Fruit fly (Drosophila melanogaster): ENCODE results near the gene CG10559.

- TF ChIP-seq CG8478 (optimal IDR thresholded peaks at IDR 0.05) (no peak), CTCF (optimal IDR thresholded peaks at IDR 0.05) (no peak)
These were observed 6.7 kb downstream of the CG10559 start for dm6 chr3R:25309175-25309574.

Data from S2 (cell line).